Worm (Caenorhabditis elegans): ENCODE measurements around the gene M176.9.

M176.9 gene

ce11 chrII:9362249-9362648 lies 49.1 kb downstream of the M176.9 start:
- TF ChIP-seq tbp1 (GFP tag; optimal IDR thresholded peaks at IDR 0.05) (no peak), hsf-1 (GFP tag; IDR thresholded peaks at IDR 0.05) (no peak), ztf-18 (tag; optimal IDR thresholded peaks at IDR 0.05) (no peak), cebp-2 (GFP tag; IDR thresholded peaks at IDR 0.05) (no peak), Y95B8A.8 (GFP tag; IDR thresholded peaks at IDR 0.05) (no peak), nhr-80 (tag; optimal IDR thresholded peaks at IDR 0.05) (no peak), C06A6.2 (GFP tag; conservative IDR thresholded peaks at IDR 0.05) (no peak), F39B2.1 (GFP tag; IDR thresholded peaks at IDR 0.05) (no peak), dpl-1 (GFP tag; optimal IDR thresholded peaks at IDR 0.05) (no peak), gei-17 (GFP tag; optimal IDR thresholded peaks at IDR 0.05) (no peak), zfh-2 (GFP tag; conservative IDR thresholded peaks at IDR 0.05) (no peak), F37B4.10 (GFP tag; IDR thresholded peaks at IDR 0.05) (no peak), ztf-6 (GFP tag; IDR thresholded peaks at IDR 0.05) (no peak)

Measured in whole organism, young adult.